Worm (Caenorhabditis elegans) whole organism, L1 larva: Measurements from ENCODE around the gene F37A8.2.
A peak's percentile ranks its signal among the peaks of the same experiment; 100 is the strongest.

Source experiments
- C16A3.4 ChIP-seq: fragments of 150-350 bp; optimal IDR thresholded peaks from 2 replicates; lab custom pipeline; 2014; ENCODE audit warnings: missing biosample characterization, missing genetic modification characterization
- C34B4.2 ChIP-seq: sonication (generic microtip); optimal IDR thresholded peaks from 2 replicates; lab custom pipeline; 2017; ENCODE audit warnings: mild to moderate bottlenecking, missing genetic modification characterization, missing compliant biosample characterization
- alr-1 ChIP-seq: fragments of 200-800 bp; sonication (Bioruptor generic); optimal IDR thresholded peaks from 2 replicates; lab custom pipeline; 2018; ENCODE audit warnings: borderline replicate concordance, mild to moderate bottlenecking, missing genetic modification characterization, missing compliant biosample characterization
- aly-2 ChIP-seq: fragments of 150-350 bp; optimal IDR thresholded peaks from 2 replicates; lab custom pipeline; 2014; ENCODE audit warnings: missing biosample characterization, missing genetic modification characterization
- blmp-1 ChIP-seq: fragments of 150-350 bp; optimal IDR thresholded peaks from 2 replicates; lab custom pipeline; 2014; ENCODE audit warnings: missing biosample characterization, missing genetic modification characterization
- ceh-90 ChIP-seq: sonication (generic microtip); optimal IDR thresholded peaks from 2 replicates; lab custom pipeline; 2016; ENCODE audit warnings: missing genetic modification characterization, missing compliant biosample characterization
- dpl-1 ChIP-seq, 3 experiments: fragments of 150-350 bp in 2 of 3; sonication (generic microtip) in 1 of 3; optimal IDR thresholded peaks; 2 replicates each; lab custom pipeline; 2014 to 2017; ENCODE audit warnings: missing biosample characterization in 3 of 3, missing genetic modification characterization in 3 of 3, missing genetic modification reagents in 3 of 3
- dsc-1 ChIP-seq: sonication (generic microtip); optimal IDR thresholded peaks from 2 replicates; lab custom pipeline; 2016; ENCODE audit warnings: mild to moderate bottlenecking, missing genetic modification characterization, missing compliant biosample characterization
- efl-1 ChIP-seq, 4 experiments: fragments of 150-350 bp; optimal IDR thresholded peaks in 3 of 4; peaks in 1 of 4; 1 replicate in 1 of 4; 2 replicates in 3 of 4; lab custom pipeline; 2014; ENCODE audit warnings: missing biosample characterization in 2 of 4, missing genetic modification characterization in 2 of 4, missing genetic modification reagents in 2 of 4
- egl-13 ChIP-seq: sonication (generic microtip); optimal IDR thresholded peaks from 2 replicates; lab custom pipeline; 2016; ENCODE audit warnings: missing genotype, missing genetic modification reagents, missing genetic modification characterization, missing compliant biosample characterization
- elt-2 ChIP-seq: sonication (generic microtip); optimal IDR thresholded peaks from 2 replicates; lab custom pipeline; 2016; ENCODE audit warnings: missing genetic modification characterization, mild to moderate bottlenecking, inconsistent platforms, missing compliant biosample characterization, missing genetic modification reagents
- fkh-4 ChIP-seq: sonication (generic microtip); optimal IDR thresholded peaks from 2 replicates; lab custom pipeline; 2016; ENCODE audit warnings: missing compliant biosample characterization, missing genetic modification characterization, borderline replicate concordance
- fos-1 ChIP-seq: fragments of 150-350 bp; optimal IDR thresholded peaks from 2 replicates; lab custom pipeline; 2014; ENCODE audit warnings: missing biosample characterization, missing genetic modification characterization
- hlh-17 ChIP-seq: fragments of 200-800 bp; sonication (Bioruptor generic); optimal IDR thresholded peaks from 2 replicates; lab custom pipeline; 2018; ENCODE audit warnings: missing genetic modification characterization, mild to moderate bottlenecking, missing compliant biosample characterization, moderate library complexity, borderline replicate concordance
- irx-1 ChIP-seq: sonication (generic microtip); optimal IDR thresholded peaks from 2 replicates; lab custom pipeline; 2016; ENCODE audit warnings: missing genetic modification characterization, missing compliant biosample characterization
- jun-1 ChIP-seq: fragments of 150-350 bp; optimal IDR thresholded peaks from 2 replicates; lab custom pipeline; 2014; ENCODE audit warnings: missing biosample characterization, missing genetic modification reagents, missing genetic modification characterization
- lin-13 ChIP-seq: fragments of 150-350 bp; optimal IDR thresholded peaks from 2 replicates; lab custom pipeline; 2014; ENCODE audit warnings: missing biosample characterization, missing genetic modification reagents, missing genetic modification characterization
- lin-14 ChIP-seq: fragments of 200-800 bp; sonication (Bioruptor generic); optimal IDR thresholded peaks from 2 replicates; lab custom pipeline; 2018; ENCODE audit warnings: mild to moderate bottlenecking, missing genetic modification characterization, moderate library complexity, missing compliant biosample characterization
- lin-15B ChIP-seq: fragments of 150-350 bp; sonication (generic microtip); optimal IDR thresholded peaks from 3 replicates; lab custom pipeline; 2014; ENCODE audit warnings: missing biosample characterization, missing genetic modification characterization
- lin-35 ChIP-seq, 2 experiments: fragments of 150-350 bp; optimal IDR thresholded peaks; 2 replicates each; lab custom pipeline; 2014; ENCODE audit warnings: missing biosample characterization in 2 of 2, missing genetic modification characterization in 2 of 2, missing genetic modification reagents in 2 of 2
- lsy-2 ChIP-seq, 2 experiments: fragments of 150-350 bp; optimal IDR thresholded peaks; 2 replicates each; lab custom pipeline; 2014; ENCODE audit warnings: missing biosample characterization in 2 of 2, missing genetic modification characterization in 2 of 2
- nhr-11 ChIP-seq: fragments of 150-350 bp; optimal IDR thresholded peaks from 2 replicates; lab custom pipeline; 2014; ENCODE audit warnings: missing biosample characterization, missing genetic modification characterization
- nhr-19 ChIP-seq: fragments of 200-800 bp; sonication (Bioruptor generic); conservative IDR thresholded peaks from 2 replicates; pipeline ENCODE4 v1.3.6; 2022; ENCODE audit warnings: missing genetic modification characterization, missing compliant biosample characterization
- nhr-237 ChIP-seq: fragments of 150-350 bp; optimal IDR thresholded peaks from 2 replicates; lab custom pipeline; 2014; ENCODE audit warnings: missing biosample characterization, missing genetic modification characterization
- nhr-28 ChIP-seq: fragments of 150-350 bp; optimal IDR thresholded peaks from 2 replicates; lab custom pipeline; 2014; ENCODE audit warnings: missing biosample characterization, missing genetic modification characterization
- nhr-71 ChIP-seq: sonication (generic microtip); optimal IDR thresholded peaks from 2 replicates; lab custom pipeline; 2016; ENCODE audit warnings: mild to moderate bottlenecking, missing genetic modification characterization, moderate library complexity, missing compliant biosample characterization
- nhr-77 ChIP-seq: fragments of 150-350 bp; optimal IDR thresholded peaks from 2 replicates; lab custom pipeline; 2014; ENCODE audit warnings: missing biosample characterization, missing genetic modification characterization
- pag-3 ChIP-seq: sonication (generic microtip); optimal IDR thresholded peaks from 2 replicates; lab custom pipeline; 2017; ENCODE audit warnings: missing genetic modification characterization, mild to moderate bottlenecking, missing compliant biosample characterization, antibody characterized with exemption, borderline replicate concordance; ENCODE audit not compliant: insufficient read depth
- pax-3 ChIP-seq: fragments of 200-800 bp; sonication (Bioruptor generic); optimal IDR thresholded peaks from 2 replicates; lab custom pipeline; 2018; ENCODE audit warnings: mild to moderate bottlenecking, missing genetic modification characterization, moderate library complexity, missing compliant biosample characterization
- pqm-1 ChIP-seq: sonication (generic microtip); optimal IDR thresholded peaks from 3 replicates; lab custom pipeline; 2017; ENCODE audit warnings: missing biosample characterization, missing genetic modification characterization
- rnt-1 ChIP-seq: sonication (generic microtip); optimal IDR thresholded peaks from 2 replicates; lab custom pipeline; 2016; ENCODE audit warnings: mild to moderate bottlenecking, missing genetic modification characterization, moderate library complexity, missing compliant biosample characterization
- skn-1 ChIP-seq: fragments of 150-350 bp; optimal IDR thresholded peaks from 2 replicates; lab custom pipeline; 2014; ENCODE audit warnings: missing biosample characterization, missing genetic modification characterization
- snu-23 ChIP-seq: sonication (generic microtip); optimal IDR thresholded peaks from 2 replicates; lab custom pipeline; 2016; ENCODE audit warnings: missing genetic modification characterization, missing compliant biosample characterization
- sox-4 ChIP-seq: sonication (generic microtip); optimal IDR thresholded peaks from 2 replicates; lab custom pipeline; 2016; ENCODE audit warnings: missing genetic modification characterization, missing compliant biosample characterization
- sptf-1 ChIP-seq: fragments of 150-350 bp; optimal IDR thresholded peaks from 2 replicates; lab custom pipeline; 2014; ENCODE audit warnings: missing biosample characterization, missing genetic modification characterization
- sup-37 ChIP-seq: fragments of 200-800 bp; sonication (Bioruptor generic); optimal IDR thresholded peaks from 2 replicates; lab custom pipeline; 2018; ENCODE audit warnings: mild to moderate bottlenecking, missing genetic modification characterization, missing compliant biosample characterization
- tbx-2 ChIP-seq: sonication (generic microtip); optimal IDR thresholded peaks from 2 replicates; lab custom pipeline; 2016; ENCODE audit warnings: missing genetic modification characterization, missing compliant biosample characterization
- tlp-1 ChIP-seq: fragments of 150-350 bp; optimal IDR thresholded peaks from 2 replicates; lab custom pipeline; 2014; ENCODE audit warnings: missing biosample characterization, missing genetic modification characterization
- unc-130 ChIP-seq: fragments of 150-350 bp; optimal IDR thresholded peaks from 2 replicates; lab custom pipeline; 2017; ENCODE audit warnings: missing biosample characterization, missing genetic modification characterization, inconsistent platforms
- unc-30 ChIP-seq: sonication (generic microtip); optimal IDR thresholded peaks from 2 replicates; lab custom pipeline; 2017; ENCODE audit warnings: missing biosample characterization, missing genetic modification characterization
- unc-62 ChIP-seq: fragments of 150-350 bp; optimal IDR thresholded peaks from 2 replicates; lab custom pipeline; 2014; ENCODE audit warnings: missing biosample characterization, missing genetic modification reagents, missing genetic modification characterization
- zip-4 ChIP-seq: fragments of 200-800 bp; sonication (Bioruptor generic); optimal IDR thresholded peaks from 2 replicates; lab custom pipeline; 2018; ENCODE audit warnings: mild to moderate bottlenecking, missing genetic modification characterization, moderate library complexity, missing compliant biosample characterization
- ztf-11 ChIP-seq, 2 experiments: sonication (generic microtip); optimal IDR thresholded peaks; 2 replicates each; lab custom pipeline; 2016 to 2017; ENCODE audit warnings: missing genetic modification characterization in 2 of 2, missing biosample characterization in 1 of 2, missing compliant biosample characterization in 1 of 2

F37A8.2 gene

DNA sequence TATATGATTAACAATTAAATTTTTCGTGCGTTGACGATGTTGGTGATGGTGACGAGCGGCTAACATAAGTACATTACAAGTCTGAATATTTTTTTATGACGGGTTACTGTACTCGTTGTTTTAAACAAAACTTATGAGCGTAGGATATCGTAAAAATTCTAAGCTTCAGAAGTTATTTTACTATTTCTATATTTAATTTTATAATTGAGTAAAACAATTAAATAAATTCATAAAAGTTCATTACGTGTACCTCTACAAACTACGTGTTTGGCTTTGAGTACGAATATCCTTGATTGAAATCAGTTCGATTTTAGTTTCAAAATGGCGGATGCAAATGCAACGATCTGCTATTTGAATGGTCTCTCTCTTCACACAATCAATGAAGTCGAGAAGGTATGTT lies 3.2 kb downstream of the F37A8.2 start, which contains the start of gene F37A8.1:
Gene F37A8.1 (plus strand): TSS at position 301 of the 400 bp plus-strand sequence.
- no peak for TF ChIP-seq sptf-1
- no peak for TF ChIP-seq rnt-1 (tag; lab: Kevin White, UChicago)
- no peak for TF ChIP-seq irx-1 (tag; lab: Kevin White, UChicago)

DNA sequence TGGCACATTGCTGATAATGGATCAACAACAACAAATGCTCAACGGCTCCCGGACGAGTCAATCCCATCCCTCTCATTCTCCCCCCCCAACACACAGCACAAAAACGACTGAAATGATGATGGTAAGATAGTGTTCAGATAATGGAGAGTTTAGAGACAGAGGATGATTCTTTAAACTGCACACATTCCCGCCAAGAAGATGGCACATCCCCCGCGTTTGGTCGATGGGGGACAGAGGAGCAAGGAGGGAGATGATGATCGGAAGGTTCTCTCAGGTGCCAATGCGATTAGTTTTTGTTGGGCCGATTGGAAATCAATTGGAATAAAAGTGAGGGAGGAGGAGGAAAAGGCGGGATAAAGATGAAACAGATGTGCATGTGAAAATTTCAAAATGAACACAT lies 3.9 kb downstream of the F37A8.2 start:
- TF ChIP-seq nhr-19 (GFP tag; lab: Robert Waterston, UW), result peak; percentile 43; the same call in 1 of the 2 replicates
- TF ChIP-seq lsy-2 (tag; optimal IDR thresholded peaks at IDR 0.05; lab: Kevin White, UChicago), result peak; percentile 15 to 38
- peak; percentile 61 for TF ChIP-seq nhr-71 (tag; lab: Kevin White, UChicago)
- no peak for TF ChIP-seq tlp-1 (tag; lab: Kevin White, UChicago)
- no peak for TF ChIP-seq egl-13
- TF ChIP-seq unc-130, result peak; percentile 65
- TF ChIP-seq elt-2 (tag; lab: Kevin White, UChicago), result no peak
- TF ChIP-seq ceh-90 (tag; lab: Kevin White, UChicago), result no peak
- no peak for TF ChIP-seq C34B4.2 (tag; lab: Kevin White, UChicago)
- TF ChIP-seq pax-3 (tag; lab: Kevin White, UChicago), result no peak
- no peak for TF ChIP-seq nhr-28 (tag; lab: Kevin White, UChicago)
- peak; percentile 92 for TF ChIP-seq pag-3 (tag; lab: Kevin White, UChicago)
- TF ChIP-seq dsc-1 (tag; lab: Kevin White, UChicago), result peak; percentile 51
- no peak for TF ChIP-seq hlh-17 (GFP tag; lab: Kevin White, UChicago)
- TF ChIP-seq C16A3.4 (tag; lab: Kevin White, UChicago), result no peak
- TF ChIP-seq dpl-1 (GFP tag; optimal IDR thresholded peaks at IDR 0.05; lab: Kevin White, UChicago), result peak in 2 of 3 experiments; percentile 18 to 27
- no peak for TF ChIP-seq lin-15B (tag; lab: Kevin White, UChicago)
- TF ChIP-seq unc-62 (GFP tag; lab: Kevin White, UChicago), result no peak
- TF ChIP-seq snu-23 (GFP tag; lab: Kevin White, UChicago), result peak; percentile 25
- TF ChIP-seq pqm-1 (tag; lab: Kevin White, UChicago), result no peak
- TF ChIP-seq blmp-1 (tag; lab: Kevin White, UChicago), result no peak
- TF ChIP-seq lin-35 (GFP tag; optimal IDR thresholded peaks at IDR 0.05; lab: Kevin White, UChicago), result peak in 1 of 2 experiments; percentile 30
- peak; percentile 9 to 44 for TF ChIP-seq efl-1 (optimal IDR thresholded peaks at IDR 0.05; lab: Kevin White, UChicago)
- TF ChIP-seq efl-1 (GFP tag; optimal IDR thresholded peaks at IDR 0.05 in 1 of 2; lab: Kevin White, UChicago), result peak; percentile 49 to 91
- TF ChIP-seq lin-14 (GFP tag; lab: Kevin White, UChicago), result peak; percentile 79
- TF ChIP-seq aly-2 (tag; lab: Kevin White, UChicago), result no peak
- no peak for TF ChIP-seq fos-1
- TF ChIP-seq rnt-1 (tag; lab: Kevin White, UChicago), result peak; percentile 58
- no peak for TF ChIP-seq unc-30 (tag; lab: Kevin White, UChicago)
- TF ChIP-seq fkh-4, result no peak

DNA sequence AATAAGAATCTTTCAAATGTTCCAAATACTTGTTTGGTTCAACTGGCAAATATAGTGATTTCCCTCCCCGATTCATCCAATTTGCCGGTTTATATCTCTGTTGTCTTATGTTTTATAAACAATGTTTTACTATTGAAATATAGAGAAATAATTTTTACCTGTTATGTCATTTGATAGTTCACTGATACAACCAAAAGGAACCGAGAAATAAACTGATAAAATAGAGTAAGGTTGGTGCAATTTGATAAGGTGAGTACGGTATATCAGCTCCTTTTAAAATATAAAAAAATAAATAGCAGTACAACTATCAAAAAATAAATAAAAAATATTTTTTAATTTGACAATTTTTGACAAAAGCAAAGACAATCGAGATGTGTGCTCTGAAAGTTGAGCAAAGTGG lies 4.5 kb downstream of the F37A8.2 start:
- TF ChIP-seq nhr-237 (tag; lab: Kevin White, UChicago) (no peak), nhr-71 (tag; lab: Kevin White, UChicago) (no peak), jun-1 (tag; lab: Kevin White, UChicago) (no peak), fkh-4 (no peak), irx-1 (tag; lab: Kevin White, UChicago) (no peak), dpl-1 (GFP tag; optimal IDR thresholded peaks at IDR 0.05; lab: Kevin White, UChicago) (no peak), nhr-77 (tag; lab: Kevin White, UChicago) (no peak), alr-1 (tag; lab: Kevin White, UChicago) (no peak), fos-1 (no peak), ztf-11 (tag; optimal IDR thresholded peaks at IDR 0.05; lab: Kevin White, UChicago) (no peak), sox-4 (tag; lab: Kevin White, UChicago) (no peak), pag-3 (tag; lab: Kevin White, UChicago) (no peak), tbx-2 (tag; lab: Kevin White, UChicago) (no peak), dsc-1 (tag; lab: Kevin White, UChicago) (no peak), lin-13 (GFP tag; lab: Kevin White, UChicago) (no peak), skn-1 (tag; lab: Kevin White, UChicago) (no peak), sptf-1 (no peak), nhr-11 (tag; lab: Kevin White, UChicago) (no peak), zip-4 (GFP tag; lab: Kevin White, UChicago) (no peak), sup-37 (GFP tag; lab: Kevin White, UChicago) (no peak)
